Fruit fly (Drosophila melanogaster): Measurements from ENCODE around the gene CG11837.

The CG11837 gene

dm6 chr3R:29039704-29040430 lies 9.4 kb upstream of the CG11837 start (continued):
- TF ChIP-seq CG12104 (GFP tag; optimal IDR thresholded peaks at IDR 0.05) (no peak), chn (GFP tag; optimal IDR thresholded peaks at IDR 0.05) (peak; percentile 66), bcd (GFP tag; optimal IDR thresholded peaks at IDR 0.05) (peak; percentile 7), CG17829 (tag; optimal IDR thresholded peaks at IDR 0.05) (peak; percentile 19), Atf6 (GFP tag; IDR thresholded peaks at IDR 0.05) (no peak), Atf3 (GFP tag; optimal IDR thresholded peaks at IDR 0.05) (peak; percentile 19), jigr1 (GFP tag; IDR thresholded peaks at IDR 0.05) (no peak), amos (GFP tag; IDR thresholded peaks at IDR 0.05; ENCODE audit: partially characterized antibody) (peak; percentile 6; the same call in 1 of the 2 replicates), grn (GFP tag; optimal IDR thresholded peaks at IDR 0.05) (no peak), Bgb (GFP tag; IDR thresholded peaks at IDR 0.05; ENCODE audit: partially characterized antibody) (peak; percentile 40; the same call in 1 of the 2 replicates), nerfin-1 (tag; optimal IDR thresholded peaks at IDR 0.05) (no peak), BEAF-32 (GFP tag; optimal IDR thresholded peaks at IDR 0.05) (no peak), esg (GFP tag; conservative IDR thresholded peaks at IDR 0.05) (no peak), slou (GFP tag; optimal IDR thresholded peaks at IDR 0.05) (no peak), NK7.1 (GFP tag; optimal IDR thresholded peaks at IDR 0.05) (no peak), zen (tag; optimal IDR thresholded peaks at IDR 0.05) (peak; percentile 71), Abd-B (GFP tag; optimal IDR thresholded peaks at IDR 0.05) (no peak), Mad (GFP tag; optimal IDR thresholded peaks at IDR 0.05) (no peak), CG8765 (GFP tag; IDR thresholded peaks at IDR 0.05) (no peak), CG6689 (GFP tag; IDR thresholded peaks at IDR 0.05) (0 out of 2 replicates have a peak, but pooled peaks have one; percentile 10), CG7786 (GFP tag; optimal IDR thresholded peaks at IDR 0.05) (peak; percentile 12), dmrt99B (tag; optimal IDR thresholded peaks at IDR 0.05) (no peak), CG2199 (GFP tag; IDR thresholded peaks at IDR 0.05) (no peak), CG7987 (GFP tag; optimal IDR thresholded peaks at IDR 0.05) (no peak), sc (optimal IDR thresholded peaks at IDR 0.05) (no peak), sc (GFP tag; optimal IDR thresholded peaks at IDR 0.05) (no peak), sd (tag; optimal IDR thresholded peaks at IDR 0.05) (peak; percentile 29), Ets65A (GFP tag) (peak; percentile 15), CG2202 (tag; optimal IDR thresholded peaks at IDR 0.05) (no peak), CG10543 (GFP tag; optimal IDR thresholded peaks at IDR 0.05) (no peak), CG11085 (GFP tag; IDR thresholded peaks at IDR 0.05) (no peak), yki (optimal IDR thresholded peaks at IDR 0.05) (no peak), Adf1 (GFP tag; IDR thresholded peaks at IDR 0.05) (no peak), dpn (GFP tag; optimal IDR thresholded peaks at IDR 0.05) (peak; percentile 2 to 56), CG17802 (tag; optimal IDR thresholded peaks at IDR 0.05) (peak; percentile 2), sisA (GFP tag; IDR thresholded peaks at IDR 0.05) (no peak), CG13894 (tag; optimal IDR thresholded peaks at IDR 0.05) (no peak), sr (GFP tag; IDR thresholded peaks at IDR 0.05) (no peak), CG17361 (GFP tag; IDR thresholded peaks at IDR 0.05) (no peak), trh (GFP tag; optimal IDR thresholded peaks at IDR 0.05) (no peak), CG4854 (GFP tag; optimal IDR thresholded peaks at IDR 0.05) (no peak), Neu2 (GFP tag; optimal IDR thresholded peaks at IDR 0.05; ENCODE audit: borderline replicate concordance) (no peak), CG4404 (GFP tag; IDR thresholded peaks at IDR 0.05) (no peak), CG32767 (GFP tag; IDR thresholded peaks at IDR 0.05) (peak; percentile 18; the same call in 1 of the 2 replicates), CG15269 (tag; optimal IDR thresholded peaks at IDR 0.05) (no peak), CG17359 (tag; optimal IDR thresholded peaks at IDR 0.05) (peak; percentile 44), CG10654 (GFP tag; optimal IDR thresholded peaks at IDR 0.05) (peak; percentile 42), disco-r (GFP tag; optimal IDR thresholded peaks at IDR 0.05) (no peak), CrebB (tag; optimal IDR thresholded peaks at IDR 0.05) (no peak), sens (GFP tag) (peak; percentile 92), CG6813 (GFP tag; optimal IDR thresholded peaks at IDR 0.05) (no peak)

Data from whole organism, embryonic.